Fruit fly (Drosophila melanogaster) whole organism, wandering third instar larva: ENCODE data around the gene CG45428.

Source experiments
- Abd-B ChIP-seq: fragments of >200 bp; optimal IDR thresholded peaks from 2 replicates; lab custom pipeline; 2017; ENCODE audit warnings: missing biosample characterization, missing genetic modification characterization
- CG32264 ChIP-seq: fragments of 200-800 bp; sonication (Bioruptor generic); optimal IDR thresholded peaks from 2 replicates; lab custom pipeline; 2016; ENCODE audit warnings: missing biosample characterization, missing genetic modification characterization
- CG9705 ChIP-seq: fragments of 200-800 bp; sonication (Bioruptor generic); optimal IDR thresholded peaks from 2 replicates; lab custom pipeline; 2018; ENCODE audit warnings: missing biosample characterization, mild to moderate bottlenecking, missing genetic modification characterization
- CrebA ChIP-seq: fragments of 200-800 bp; sonication (Bioruptor generic); optimal IDR thresholded peaks from 2 replicates; lab custom pipeline; 2016; ENCODE audit warnings: missing biosample characterization, mild to moderate bottlenecking, missing genetic modification characterization, borderline replicate concordance
- Dfd ChIP-seq: fragments of >200 bp; optimal IDR thresholded peaks from 2 replicates; lab custom pipeline; 2017; ENCODE audit warnings: missing biosample characterization, missing genetic modification characterization
- Dif ChIP-seq: fragments of 200-275, 200-300 bp; sonication (Bioruptor generic); optimal IDR thresholded peaks from 2 replicates; lab custom pipeline; 2018; ENCODE audit warnings: missing biosample characterization, missing genetic modification characterization; ENCODE audit not compliant: partially characterized antibody
- GATAd ChIP-seq: sonication (Bioruptor generic); optimal IDR thresholded peaks from 2 replicates; lab custom pipeline; 2016; ENCODE audit warnings: missing biosample characterization, missing genetic modification characterization
- HLH106 ChIP-seq: fragments of 200-800 bp; optimal IDR thresholded peaks from 3 replicates; lab custom pipeline; 2019; ENCODE audit warnings: missing biosample characterization, mild to moderate bottlenecking, missing genetic modification characterization, moderate library complexity
- Hnf4 ChIP-seq: fragments of 200-800 bp; sonication (Bioruptor generic); optimal IDR thresholded peaks from 2 replicates; lab custom pipeline; 2016; ENCODE audit warnings: missing biosample characterization, mild to moderate bottlenecking, missing genetic modification characterization
- Hr78 ChIP-seq: fragments of >200 bp; optimal IDR thresholded peaks from 2 replicates; lab custom pipeline; 2017; ENCODE audit warnings: missing biosample characterization, missing genetic modification characterization
- Hr83 ChIP-seq: fragments of 200-300 bp; sonication (Bioruptor generic); optimal IDR thresholded peaks from 2 replicates; lab custom pipeline; 2016; ENCODE audit warnings: missing biosample characterization, mild to moderate bottlenecking, missing genetic modification characterization, moderate library complexity; ENCODE audit not compliant: poor library complexity, severe bottlenecking
- Jra ChIP-seq: sonication (Bioruptor generic); optimal IDR thresholded peaks from 2 replicates; lab custom pipeline; 2016; ENCODE audit warnings: missing biosample characterization, missing genetic modification characterization
- Mio ChIP-seq: sonication (Bioruptor generic); optimal IDR thresholded peaks from 2 replicates; lab custom pipeline; 2016; ENCODE audit warnings: missing biosample characterization, missing genetic modification characterization
- Myc ChIP-seq: fragments of >200 bp; optimal IDR thresholded peaks from 2 replicates; lab custom pipeline; 2017
- N ChIP-seq: fragments of >200 bp; optimal IDR thresholded peaks from 2 replicates; lab custom pipeline; 2018; ENCODE audit warnings: missing biosample characterization, missing external identifiers, missing genetic modification characterization
- OdsH ChIP-seq: fragments of 200-800 bp; sonication (Bioruptor generic); optimal IDR thresholded peaks from 2 replicates; lab custom pipeline; 2016; ENCODE audit warnings: missing biosample characterization, mild to moderate bottlenecking, missing genetic modification characterization
- Rel ChIP-seq, 2 experiments: fragments of 200-800 bp; sonication (Bioruptor generic) in 1 of 2; optimal IDR thresholded peaks; 2 replicates in 1 of 2; 3 replicates in 1 of 2; lab custom pipeline; 2016 to 2019; ENCODE audit warnings: mild to moderate bottlenecking in 2 of 2, missing biosample characterization in 2 of 2, missing genetic modification characterization in 2 of 2, moderate library complexity in 1 of 2
- Sp1 ChIP-seq: fragments of 200-800 bp; sonication (Bioruptor generic); optimal IDR thresholded peaks from 3 replicates; lab custom pipeline; 2019; ENCODE audit warnings: missing biosample characterization, mild to moderate bottlenecking, missing genetic modification characterization, moderate library complexity
- Vsx2 ChIP-seq: fragments of 200-300, 225-300 bp; sonication (Bioruptor generic); optimal IDR thresholded peaks from 2 replicates; lab custom pipeline; 2018; ENCODE audit warnings: missing biosample characterization, missing genetic modification characterization; ENCODE audit not compliant: partially characterized antibody
- br ChIP-seq: fragments of 200-800 bp; sonication (Bioruptor generic); optimal IDR thresholded peaks from 2 replicates; lab custom pipeline; 2016; ENCODE audit warnings: missing biosample characterization, missing genetic modification characterization
- brk ChIP-seq: fragments of 200-800 bp; sonication (Bioruptor generic); optimal IDR thresholded peaks from 2 replicates; lab custom pipeline; 2016; ENCODE audit warnings: missing biosample characterization, mild to moderate bottlenecking, missing genetic modification characterization
- dl ChIP-seq, 2 experiments: fragments of 175-275, 200-275 bp in 1 of 2; fragments of 200-275 bp in 1 of 2; sonication (Bioruptor generic); optimal IDR thresholded peaks; lab custom pipeline; 2018; ENCODE audit warnings: mild to moderate bottlenecking in 2 of 2, missing biosample characterization in 2 of 2, missing genetic modification characterization in 2 of 2, moderate library complexity in 2 of 2; ENCODE audit not compliant: partially characterized antibody in 2 of 2, insufficient read depth in 1 of 2
- dmrt93B ChIP-seq: fragments of 200-800 bp; sonication (Bioruptor generic); optimal IDR thresholded peaks from 2 replicates; lab custom pipeline; 2018; ENCODE audit warnings: missing biosample characterization, mild to moderate bottlenecking, missing genetic modification characterization
- dsf ChIP-seq: sonication (Bioruptor generic); optimal IDR thresholded peaks from 2 replicates; lab custom pipeline; 2016; ENCODE audit warnings: missing biosample characterization, missing genetic modification characterization, borderline replicate concordance
- ey ChIP-seq: fragments of 200-800 bp; sonication (Bioruptor generic); optimal IDR thresholded peaks from 2 replicates; lab custom pipeline; 2016; ENCODE audit warnings: missing biosample characterization, missing genetic modification characterization
- foxo ChIP-seq, 2 experiments: fragments of 200-800 bp; sonication (Bioruptor generic); optimal IDR thresholded peaks; 2 replicates in 1 of 2; 3 replicates in 1 of 2; lab custom pipeline; 2016 to 2017; ENCODE audit warnings: missing biosample characterization in 2 of 2, missing genetic modification characterization in 2 of 2
- fru ChIP-seq: fragments of 200-800 bp; sonication (Bioruptor generic); optimal IDR thresholded peaks from 3 replicates; lab custom pipeline; 2016; ENCODE audit warnings: missing biosample characterization, mild to moderate bottlenecking, missing genetic modification characterization
- h ChIP-seq: fragments of 200-800 bp; sonication (Bioruptor generic); optimal IDR thresholded peaks from 3 replicates; lab custom pipeline; 2016; ENCODE audit warnings: missing biosample characterization, mild to moderate bottlenecking, missing genetic modification characterization
- jim ChIP-seq: fragments of 175-275, 200-325 bp; sonication (Bioruptor generic); optimal IDR thresholded peaks from 2 replicates; lab custom pipeline; 2016; ENCODE audit warnings: missing biosample characterization, mild to moderate bottlenecking, missing genetic modification characterization
- lola ChIP-seq: fragments of >200 bp; optimal IDR thresholded peaks from 2 replicates; lab custom pipeline; 2017; ENCODE audit warnings: missing biosample characterization, missing genetic modification characterization
- pan ChIP-seq: fragments of >200 bp; optimal IDR thresholded peaks from 2 replicates; lab custom pipeline; 2017
- psq ChIP-seq: fragments of 200-800 bp; sonication (Bioruptor generic); optimal IDR thresholded peaks from 3 replicates; lab custom pipeline; 2017; ENCODE audit warnings: missing biosample characterization, mild to moderate bottlenecking, missing genetic modification characterization, moderate library complexity
- rgr ChIP-seq: fragments of 200-800 bp; sonication (Bioruptor generic); optimal IDR thresholded peaks from 3 replicates; lab custom pipeline; 2016; ENCODE audit warnings: missing biosample characterization, mild to moderate bottlenecking, missing genetic modification characterization
- sage ChIP-seq: fragments of 200-800 bp; sonication (Bioruptor generic); optimal IDR thresholded peaks from 2 replicates; lab custom pipeline; 2016; ENCODE audit warnings: missing biosample characterization, mild to moderate bottlenecking, missing genetic modification characterization
- sv ChIP-seq: fragments of 200-800 bp; sonication (Bioruptor generic); optimal IDR thresholded peaks from 3 replicates; lab custom pipeline; 2016; ENCODE audit warnings: missing biosample characterization, missing genetic modification characterization
- tai ChIP-seq: sonication (Bioruptor generic); optimal IDR thresholded peaks from 2 replicates; lab custom pipeline; 2016; ENCODE audit warnings: missing biosample characterization, missing genetic modification characterization
- usp ChIP-seq: fragments of >200 bp; optimal IDR thresholded peaks from 2 replicates; lab custom pipeline; 2017; ENCODE audit warnings: missing biosample characterization, missing genetic modification characterization
- woc ChIP-seq: sonication (Bioruptor generic); optimal IDR thresholded peaks from 2 replicates; lab custom pipeline; 2016; ENCODE audit warnings: missing biosample characterization, mild to moderate bottlenecking, missing genetic modification characterization

CG45428 gene

DNA sequence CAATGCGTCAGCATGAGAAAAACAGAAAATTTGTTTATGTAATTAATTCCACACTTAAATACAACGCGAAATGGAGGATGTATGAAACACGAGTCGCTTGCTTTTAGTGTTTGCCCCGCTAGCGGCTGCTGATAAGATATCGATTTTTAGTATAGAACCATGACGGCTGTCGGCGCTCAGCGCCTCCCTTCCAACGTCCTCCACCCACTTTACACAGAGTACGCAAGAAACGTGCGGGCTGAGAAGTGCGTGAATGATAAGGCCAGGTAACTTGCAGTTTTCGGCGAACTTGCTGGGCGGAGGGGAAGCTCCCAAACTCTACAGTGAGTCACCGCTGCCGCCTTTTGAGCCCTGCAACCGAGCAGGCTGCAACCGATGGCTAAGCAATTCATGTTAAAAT lies 33.5 kb upstream of the CG45428 start:
- peak; percentile 11 for TF ChIP-seq Jra (GFP tag; lab: Kevin White, UChicago)
- TF ChIP-seq OdsH (GFP tag; lab: Kevin White, UChicago): no peak
- TF ChIP-seq ey: no peak
- no peak for TF ChIP-seq Dif
- no peak for TF ChIP-seq br (GFP tag; lab: Kevin White, UChicago)
- TF ChIP-seq Vsx2 (GFP tag; lab: Kevin White, UChicago): no peak
- no peak for TF ChIP-seq jim (GFP tag; lab: Kevin White, UChicago)
- no peak for TF ChIP-seq GATAd (GFP tag; lab: Kevin White, UChicago)
- no peak for TF ChIP-seq usp (GFP tag; lab: Kevin White, UChicago)
- no peak for TF ChIP-seq Myc
- TF ChIP-seq CG9705 (GFP tag; lab: Kevin White, UChicago): no peak
- TF ChIP-seq rgr (GFP tag; lab: Kevin White, UChicago): no peak
- no peak for TF ChIP-seq fru (GFP tag; lab: Kevin White, UChicago)
- TF ChIP-seq CrebA (GFP tag; lab: Kevin White, UChicago): no peak
- no peak for TF ChIP-seq Rel (GFP tag; optimal IDR thresholded peaks at IDR 0.05; lab: Kevin White, UChicago)
- TF ChIP-seq Rel (tag; optimal IDR thresholded peaks at IDR 0.05; lab: Kevin White, UChicago): peak; percentile 4
- no peak for TF ChIP-seq psq (GFP tag; lab: Kevin White, UChicago)

DNA sequence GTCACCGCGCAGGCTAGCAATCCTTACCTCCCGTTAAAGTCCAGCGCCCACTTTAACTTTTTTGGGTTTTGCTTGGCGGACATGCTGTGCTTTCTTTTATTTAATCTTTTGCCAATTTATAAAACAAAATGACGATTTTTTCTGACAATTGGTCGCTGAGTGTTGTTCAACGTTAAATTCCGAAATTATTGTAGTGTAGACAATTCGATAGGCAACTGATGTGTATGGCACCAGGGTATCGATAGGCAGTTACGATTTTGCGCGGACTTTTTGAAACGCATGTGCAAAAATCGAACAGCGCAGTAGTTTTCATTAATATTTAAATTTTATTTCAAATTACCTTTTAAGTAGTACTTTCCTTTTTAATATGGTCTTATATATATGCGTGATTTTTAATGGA lies 31.2 kb upstream of the CG45428 start, which contains the start of gene EMC4:
EMC4 (minus strand) TSS at position 174 of the 400 bp plus-strand sequence.
- TF ChIP-seq h: peak; percentile 76
- TF ChIP-seq sv: peak; percentile 27
- no peak for TF ChIP-seq Abd-B
- peak; percentile 59 for TF ChIP-seq OdsH (GFP tag; lab: Kevin White, UChicago)
- no peak for TF ChIP-seq tai (GFP tag; lab: Kevin White, UChicago)
- TF ChIP-seq Hr83: peak; percentile 88
- peak; percentile 48 for TF ChIP-seq psq (GFP tag; lab: Kevin White, UChicago)
- TF ChIP-seq pan (lab: Kevin White, UChicago): no peak
- TF ChIP-seq Sp1 (GFP tag; lab: Kevin White, UChicago): peak; percentile 45
- peak; percentile 43 for TF ChIP-seq CG32264 (GFP tag; lab: Kevin White, UChicago)
- TF ChIP-seq br (GFP tag; lab: Kevin White, UChicago): peak; percentile 53
- no peak for TF ChIP-seq Rel (GFP tag; optimal IDR thresholded peaks at IDR 0.05; lab: Kevin White, UChicago)
- peak; percentile 34 for TF ChIP-seq Rel (tag; optimal IDR thresholded peaks at IDR 0.05; lab: Kevin White, UChicago)
- peak; percentile 79 for TF ChIP-seq rgr (GFP tag; lab: Kevin White, UChicago)
- TF ChIP-seq HLH106: peak; percentile 28
- no peak for TF ChIP-seq CrebA (GFP tag; lab: Kevin White, UChicago)
- peak; percentile 34 for TF ChIP-seq woc
- TF ChIP-seq Hnf4 (GFP tag; lab: Kevin White, UChicago): peak; percentile 89
- TF ChIP-seq ey: peak; percentile 58
- TF ChIP-seq sage (GFP tag; lab: Kevin White, UChicago): peak; percentile 66
- TF ChIP-seq brk (GFP tag; lab: Kevin White, UChicago): peak; percentile 75
- TF ChIP-seq foxo (GFP tag; optimal IDR thresholded peaks at IDR 0.05; lab: Kevin White, UChicago): peak in 1 of 2 experiments; percentile 70
- TF ChIP-seq Dif: no peak
- TF ChIP-seq Jra (GFP tag; lab: Kevin White, UChicago): peak; percentile 65
- TF ChIP-seq fru (GFP tag; lab: Kevin White, UChicago): peak; percentile 65
- peak; percentile 53 for TF ChIP-seq dsf (GFP tag; lab: Kevin White, UChicago)

DNA sequence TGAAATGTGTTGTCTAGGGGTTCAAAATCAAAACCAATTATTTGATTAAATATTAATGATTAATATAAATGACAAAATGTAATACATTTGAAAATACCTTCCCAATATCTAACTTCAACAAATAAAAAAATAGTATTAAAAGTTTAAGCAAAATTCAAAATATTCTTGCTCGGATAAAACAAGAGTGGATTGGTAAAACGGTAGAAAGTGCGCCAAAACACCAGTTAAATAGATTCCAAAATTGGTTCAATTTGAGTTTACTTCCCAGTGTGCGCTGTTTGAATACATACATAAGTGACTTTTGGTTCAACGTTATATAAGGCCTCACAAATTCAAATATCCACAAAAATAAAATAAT lies 28.2 kb upstream of the CG45428 start:
- TF ChIP-seq ey (peak; percentile 12), h (peak; percentile 69), HLH106 (peak; percentile 65), rgr (GFP tag; lab: Kevin White, UChicago) (peak; percentile 65), Hr83 (no peak), Dif (no peak), dsf (GFP tag; lab: Kevin White, UChicago) (peak; percentile 16), OdsH (GFP tag; lab: Kevin White, UChicago) (peak; percentile 70), Dfd (GFP tag; lab: Kevin White, UChicago) (no peak), psq (GFP tag; lab: Kevin White, UChicago) (peak; percentile 57), Jra (GFP tag; lab: Kevin White, UChicago) (no peak), Rel (GFP tag; optimal IDR thresholded peaks at IDR 0.05; lab: Kevin White, UChicago) (peak; percentile 62), Rel (tag; optimal IDR thresholded peaks at IDR 0.05; lab: Kevin White, UChicago) (peak; percentile 7), Abd-B (no peak), pan (lab: Kevin White, UChicago) (no peak), Sp1 (GFP tag; lab: Kevin White, UChicago) (peak; percentile 58), lola (GFP tag; lab: Kevin White, UChicago) (no peak), sv (peak; percentile 39), Vsx2 (GFP tag; lab: Kevin White, UChicago) (no peak), jim (GFP tag; lab: Kevin White, UChicago) (no peak), dmrt93B (GFP tag; lab: Kevin White, UChicago) (no peak), Hnf4 (GFP tag; lab: Kevin White, UChicago) (peak; percentile 56), brk (GFP tag; lab: Kevin White, UChicago) (peak; percentile 43), CrebA (GFP tag; lab: Kevin White, UChicago) (peak; percentile 50), woc (peak; percentile 55), sage (GFP tag; lab: Kevin White, UChicago) (peak; percentile 87), Hr78 (GFP tag; lab: Kevin White, UChicago) (no peak), GATAd (GFP tag; lab: Kevin White, UChicago) (no peak), Mio (GFP tag; lab: Kevin White, UChicago) (no peak), usp (GFP tag; lab: Kevin White, UChicago) (no peak), fru (GFP tag; lab: Kevin White, UChicago) (peak; percentile 62), Myc (no peak), foxo (GFP tag; optimal IDR thresholded peaks at IDR 0.05; lab: Kevin White, UChicago) (peak in 1 of 2 experiments; percentile 80), dl (GFP tag; optimal IDR thresholded peaks at IDR 0.05; lab: Kevin White, UChicago; ENCODE audit: insufficient read depth in 1 of 2, partially characterized antibody in 2 of 2) (no peak), br (GFP tag; lab: Kevin White, UChicago) (peak; percentile 48), tai (GFP tag; lab: Kevin White, UChicago) (peak; percentile 44), CG32264 (GFP tag; lab: Kevin White, UChicago) (no peak), N (GFP tag; lab: Kevin White, UChicago) (no peak), CG9705 (GFP tag; lab: Kevin White, UChicago) (no peak)
